Worm (Caenorhabditis elegans) whole organism, early embryonic: ENCODE results near the gene F10A3.11.

ENCODE experiments used
- B0310.2 ChIP-seq: sonication (generic microtip); optimal IDR thresholded peaks from 2 replicates; lab custom pipeline; 2016; ENCODE audit warnings: mild to moderate bottlenecking, missing genetic modification characterization, missing compliant biosample characterization
- F13C5.2 ChIP-seq: sonication (generic microtip); optimal IDR thresholded peaks from 2 replicates; lab custom pipeline; 2017; ENCODE audit warnings: mild to moderate bottlenecking, missing genetic modification characterization, inconsistent platforms, missing compliant biosample characterization
- ama-1 ChIP-seq: fragments of 150-350 bp; optimal IDR thresholded peaks from 2 replicates; lab custom pipeline; 2014
- ceh-36 ChIP-seq: sonication (generic microtip); optimal IDR thresholded peaks from 2 replicates; lab custom pipeline; 2016; ENCODE audit warnings: missing genetic modification characterization, inconsistent platforms, missing compliant biosample characterization
- ets-7 ChIP-seq: sonication (generic microtip); optimal IDR thresholded peaks from 2 replicates; lab custom pipeline; 2016; ENCODE audit warnings: missing genotype, missing genetic modification characterization, missing compliant biosample characterization
- flt-1 ChIP-seq: fragments of 200-800 bp; sonication (Bioruptor generic); IDR thresholded peaks from 2 replicates; pipeline ENCODE4 v1.3.6; 2022; ENCODE audit warnings: missing genetic modification characterization, missing compliant biosample characterization
- hmbx-1 ChIP-seq: sonication (generic microtip); optimal IDR thresholded peaks from 2 replicates; lab custom pipeline; 2016; ENCODE audit warnings: mild to moderate bottlenecking, missing genetic modification characterization, missing compliant biosample characterization
- hnd-1 ChIP-seq: sonication (generic microtip); optimal IDR thresholded peaks from 2 replicates; lab custom pipeline; 2016; ENCODE audit warnings: missing genetic modification characterization, missing compliant biosample characterization
- pes-1 ChIP-seq: fragments of 200-800 bp; sonication (Bioruptor generic); IDR thresholded peaks from 2 replicates; pipeline ENCODE4 v1.3.6; 2022; ENCODE audit warnings: missing genetic modification reagents, missing genetic modification characterization, missing compliant biosample characterization
- sea-1 ChIP-seq: fragments of 200-800 bp; sonication (Bioruptor generic); conservative IDR thresholded peaks from 2 replicates; pipeline ENCODE4 v1.3.6; 2022; ENCODE audit warnings: missing genetic modification characterization, missing compliant biosample characterization
- tbx-37 ChIP-seq: fragments of 200-800 bp; sonication (Bioruptor generic); conservative IDR thresholded peaks from 2 replicates; pipeline ENCODE4 v1.3.6; 2022; ENCODE audit warnings: missing genetic modification reagents, missing genetic modification characterization, missing compliant biosample characterization
- tra-4 ChIP-seq: sonication (generic microtip); optimal IDR thresholded peaks from 2 replicates; lab custom pipeline; 2017; ENCODE audit warnings: missing genetic modification characterization, missing compliant biosample characterization

- no peak for TF ChIP-seq tra-4
- TF ChIP-seq tbx-37 (GFP tag; lab: Robert Waterston, UW) = no peak
- no peak for TF ChIP-seq B0310.2 (tag; lab: Kevin White, UChicago)
- no peak for TF ChIP-seq ets-7 (tag; lab: Kevin White, UChicago)
- no peak for TF ChIP-seq ama-1 (lab: Kevin White, UChicago)
- TF ChIP-seq ceh-36 (tag; lab: Kevin White, UChicago) = no peak
- no peak for TF ChIP-seq F13C5.2
- no peak for TF ChIP-seq flt-1
- TF ChIP-seq hnd-1 (tag; lab: Kevin White, UChicago) = no peak
- TF ChIP-seq pes-1 = no peak
- no peak for TF ChIP-seq sea-1 (GFP tag; lab: Robert Waterston, UW)
- no peak for TF ChIP-seq hmbx-1
These were observed 13.7 kb upstream of the F10A3.11 start, which contains the start of gene F10A3.4 for ce11 chrV:16148805-16149204.
